Worm (Caenorhabditis elegans) whole organism, late embryonic: ENCODE data around the gene melo-3.
A peak's percentile ranks its signal among the peaks of the same experiment; 100 is the strongest.
"Not testable (repeated sequence)": the region's sequence is repeated elsewhere in the genome, so short reads cannot be mapped to it uniquely, and the experiment has no call there.

Experiments
- C38D4.7 ChIP-seq: fragments of 200-800 bp; sonication (Bioruptor generic); optimal IDR thresholded peaks from 2 replicates; lab custom pipeline; 2018; ENCODE audit warnings: mild to moderate bottlenecking, missing genetic modification characterization, moderate library complexity, missing compliant biosample characterization
- K02D7.2 ChIP-seq: sonication (generic microtip); optimal IDR thresholded peaks from 2 replicates; lab custom pipeline; 2017; ENCODE audit warnings: mild to moderate bottlenecking, missing genetic modification characterization, missing compliant biosample characterization
- K09A11.1 ChIP-seq: sonication (generic microtip); optimal IDR thresholded peaks from 2 replicates; lab custom pipeline; 2017; ENCODE audit warnings: antibody characterized with exemption, mild to moderate bottlenecking, missing genetic modification characterization, missing compliant biosample characterization; ENCODE audit not compliant: insufficient read depth
- T23F11.4 ChIP-seq: fragments of 200-800 bp; sonication (Bioruptor generic); optimal IDR thresholded peaks from 2 replicates; lab custom pipeline; 2018; ENCODE audit warnings: mild to moderate bottlenecking, missing genetic modification characterization, missing compliant biosample characterization
- Y22D7AL.16 ChIP-seq: sonication (generic microtip); optimal IDR thresholded peaks from 2 replicates; lab custom pipeline; 2016; ENCODE audit warnings: missing genetic modification characterization, missing compliant biosample characterization
- ama-1 ChIP-seq: fragments of 150-350 bp; optimal IDR thresholded peaks from 2 replicates; lab custom pipeline; 2014
- ceh-14 ChIP-seq: sonication (generic microtip); optimal IDR thresholded peaks from 2 replicates; lab custom pipeline; 2016; ENCODE audit warnings: missing genotype, missing genetic modification characterization, missing compliant biosample characterization
- ceh-18 ChIP-seq: sonication (generic microtip); optimal IDR thresholded peaks from 2 replicates; lab custom pipeline; 2016; ENCODE audit warnings: missing genetic modification characterization, missing compliant biosample characterization
- ceh-19 ChIP-seq: fragments of 200-800 bp; sonication (Bioruptor generic); optimal IDR thresholded peaks from 2 replicates; lab custom pipeline; 2018; ENCODE audit warnings: mild to moderate bottlenecking, missing genetic modification characterization, missing compliant biosample characterization
- ceh-22 ChIP-seq: sonication (generic microtip); optimal IDR thresholded peaks from 2 replicates; lab custom pipeline; 2017; ENCODE audit warnings: missing biosample characterization, missing genetic modification characterization
- ceh-30 ChIP-seq: fragments of 150-350 bp; optimal IDR thresholded peaks from 2 replicates; lab custom pipeline; 2014; ENCODE audit warnings: missing biosample characterization, missing genetic modification characterization
- ceh-48 ChIP-seq: sonication (generic microtip); optimal IDR thresholded peaks from 2 replicates; lab custom pipeline; 2016; ENCODE audit warnings: missing genetic modification characterization, inconsistent platforms, missing compliant biosample characterization
- ceh-6 ChIP-seq: fragments of 200-800 bp; sonication (Bioruptor generic); optimal IDR thresholded peaks from 2 replicates; lab custom pipeline; 2018; ENCODE audit warnings: mild to moderate bottlenecking, missing genetic modification characterization, missing compliant biosample characterization
- che-1 ChIP-seq: sonication (generic microtip); optimal IDR thresholded peaks from 2 replicates; lab custom pipeline; 2016; ENCODE audit warnings: mild to moderate bottlenecking, missing genetic modification characterization, missing compliant biosample characterization
- dmd-4 ChIP-seq: sonication (generic microtip); optimal IDR thresholded peaks from 2 replicates; lab custom pipeline; 2016; ENCODE audit warnings: borderline replicate concordance, missing genetic modification characterization, missing compliant biosample characterization
- elt-2 ChIP-seq: sonication (generic microtip); optimal IDR thresholded peaks from 2 replicates; lab custom pipeline; 2016; ENCODE audit warnings: missing genetic modification reagents, missing genetic modification characterization, missing compliant biosample characterization
- elt-4 ChIP-seq: sonication (generic microtip); optimal IDR thresholded peaks from 2 replicates; lab custom pipeline; 2016; ENCODE audit warnings: missing genetic modification characterization, missing compliant biosample characterization
- ets-4 ChIP-seq: sonication (generic microtip); optimal IDR thresholded peaks from 2 replicates; lab custom pipeline; 2016; ENCODE audit warnings: missing genetic modification characterization, missing compliant biosample characterization
- eyg-1 ChIP-seq: sonication (generic microtip); optimal IDR thresholded peaks from 2 replicates; lab custom pipeline; 2016; ENCODE audit warnings: missing genotype, missing genetic modification characterization, missing compliant biosample characterization
- fax-1 ChIP-seq: sonication (generic microtip); optimal IDR thresholded peaks from 2 replicates; lab custom pipeline; 2016; ENCODE audit warnings: missing genotype, missing genetic modification characterization, missing compliant biosample characterization
- fkh-10 ChIP-seq: fragments of 150-350 bp; optimal IDR thresholded peaks from 2 replicates; lab custom pipeline; 2014; ENCODE audit warnings: missing biosample characterization, missing genetic modification reagents, missing genetic modification characterization
- fkh-6 ChIP-seq: sonication (generic microtip); optimal IDR thresholded peaks from 2 replicates; lab custom pipeline; 2016; ENCODE audit warnings: missing genetic modification characterization, missing compliant biosample characterization
- gmeb-2 ChIP-seq: sonication (generic microtip); optimal IDR thresholded peaks from 2 replicates; lab custom pipeline; 2016; ENCODE audit warnings: missing genetic modification characterization, inconsistent platforms, missing compliant biosample characterization
- hlh-13 ChIP-seq: fragments of 200-800 bp; sonication (Bioruptor generic); optimal IDR thresholded peaks from 2 replicates; lab custom pipeline; 2018; ENCODE audit warnings: mild to moderate bottlenecking, missing genetic modification characterization, missing compliant biosample characterization
- hlh-15 ChIP-seq: sonication (generic microtip); optimal IDR thresholded peaks from 2 replicates; lab custom pipeline; 2016; ENCODE audit warnings: missing genetic modification characterization, missing compliant biosample characterization
- hlh-30 ChIP-seq: sonication (generic microtip); optimal IDR thresholded peaks from 2 replicates; lab custom pipeline; 2017; ENCODE audit warnings: antibody characterized with exemption, missing genetic modification characterization, missing compliant biosample characterization; ENCODE audit not compliant: insufficient read depth
- hlh-8 ChIP-seq: sonication (generic microtip); optimal IDR thresholded peaks from 2 replicates; lab custom pipeline; 2016; ENCODE audit warnings: missing genotype, missing genetic modification characterization, missing compliant biosample characterization
- lim-6 ChIP-seq: sonication (generic microtip); optimal IDR thresholded peaks from 2 replicates; lab custom pipeline; 2016; ENCODE audit warnings: missing genetic modification characterization, missing compliant biosample characterization
- madf-2 ChIP-seq: sonication (generic microtip); optimal IDR thresholded peaks from 2 replicates; lab custom pipeline; 2017; ENCODE audit warnings: missing genetic modification characterization, missing compliant biosample characterization
- nfya-1 ChIP-seq: sonication (generic microtip); optimal IDR thresholded peaks from 2 replicates; lab custom pipeline; 2017; ENCODE audit warnings: missing genetic modification characterization, mild to moderate bottlenecking, missing compliant biosample characterization, antibody characterized with exemption, moderate library complexity
- nhr-11 ChIP-seq: fragments of 150-350 bp; optimal IDR thresholded peaks from 2 replicates; lab custom pipeline; 2014; ENCODE audit warnings: missing biosample characterization, missing genetic modification characterization
- nhr-232 ChIP-seq: sonication (generic microtip); optimal IDR thresholded peaks from 2 replicates; lab custom pipeline; 2016; ENCODE audit warnings: missing genetic modification characterization, missing compliant biosample characterization
- npax-4 ChIP-seq: sonication (generic microtip); optimal IDR thresholded peaks from 2 replicates; lab custom pipeline; 2016; ENCODE audit warnings: missing genetic modification characterization, missing compliant biosample characterization
- odd-2 ChIP-seq: sonication (generic microtip); optimal IDR thresholded peaks from 2 replicates; lab custom pipeline; 2017; ENCODE audit warnings: antibody characterized with exemption, mild to moderate bottlenecking, missing genetic modification characterization, missing compliant biosample characterization
- pag-3 ChIP-seq: sonication (generic microtip); optimal IDR thresholded peaks from 2 replicates; lab custom pipeline; 2016; ENCODE audit warnings: missing compliant biosample characterization, missing genetic modification characterization, borderline replicate concordance
- pqm-1 ChIP-seq: sonication (generic microtip); optimal IDR thresholded peaks from 2 replicates; lab custom pipeline; 2016; ENCODE audit warnings: missing genetic modification characterization, missing compliant biosample characterization
- pros-1 ChIP-seq: fragments of 150-350 bp; optimal IDR thresholded peaks from 2 replicates; lab custom pipeline; 2014; ENCODE audit warnings: missing biosample characterization, missing genetic modification reagents, missing genetic modification characterization
- ref-2 ChIP-seq: sonication (generic microtip); optimal IDR thresholded peaks from 2 replicates; lab custom pipeline; 2016; ENCODE audit warnings: missing genetic modification characterization, missing compliant biosample characterization
- rnt-1 ChIP-seq: sonication (generic microtip); optimal IDR thresholded peaks from 2 replicates; lab custom pipeline; 2016; ENCODE audit warnings: missing genetic modification characterization, missing compliant biosample characterization
- sox-4 ChIP-seq: sonication (generic microtip); optimal IDR thresholded peaks from 2 replicates; lab custom pipeline; 2017; ENCODE audit warnings: mild to moderate bottlenecking, missing genetic modification characterization, inconsistent platforms, missing compliant biosample characterization
- syd-9 ChIP-seq: sonication (generic microtip); optimal IDR thresholded peaks from 2 replicates; lab custom pipeline; 2016; ENCODE audit warnings: mild to moderate bottlenecking, missing genetic modification characterization, moderate library complexity, missing compliant biosample characterization
- tbx-2 ChIP-seq: sonication (generic microtip); optimal IDR thresholded peaks from 2 replicates; lab custom pipeline; 2016; ENCODE audit warnings: missing genetic modification characterization, missing compliant biosample characterization
- tbx-7 ChIP-seq: sonication (generic microtip); optimal IDR thresholded peaks from 2 replicates; lab custom pipeline; 2016; ENCODE audit warnings: missing genotype, missing genetic modification characterization, missing compliant biosample characterization
- ttx-3 ChIP-seq: sonication (generic microtip); optimal IDR thresholded peaks from 2 replicates; lab custom pipeline; 2016; ENCODE audit warnings: missing genetic modification reagents, missing genetic modification characterization, missing compliant biosample characterization
- unc-3 ChIP-seq, 2 experiments: fragments of 200-800 bp in 1 of 2; sonication (Bioruptor generic) in 1 of 2; sonication (generic microtip) in 1 of 2; conservative IDR thresholded peaks in 1 of 2; optimal IDR thresholded peaks in 1 of 2; 2 replicates each; pipeline versions ENCODE4 v1.3.6 to Lab custom; 2016 to 2022; ENCODE audit warnings: missing compliant biosample characterization in 2 of 2, missing genetic modification characterization in 2 of 2, missing genetic modification reagents in 1 of 2
- unc-42 ChIP-seq: sonication (generic microtip); optimal IDR thresholded peaks from 2 replicates; lab custom pipeline; 2016; ENCODE audit warnings: missing genotype, missing genetic modification characterization, missing compliant biosample characterization
- unc-55 ChIP-seq: sonication (generic microtip); optimal IDR thresholded peaks from 2 replicates; lab custom pipeline; 2017; ENCODE audit warnings: missing biosample characterization, missing genetic modification reagents, missing genetic modification characterization
- unc-86 ChIP-seq: sonication (generic microtip); optimal IDR thresholded peaks from 2 replicates; lab custom pipeline; 2016; ENCODE audit warnings: missing genetic modification characterization, missing compliant biosample characterization
- zip-5 ChIP-seq: sonication (generic microtip); optimal IDR thresholded peaks from 2 replicates; lab custom pipeline; 2016; ENCODE audit warnings: missing genetic modification characterization, missing compliant biosample characterization
- ztf-16 ChIP-seq: sonication (generic microtip); optimal IDR thresholded peaks from 2 replicates; lab custom pipeline; 2017; ENCODE audit warnings: missing genetic modification characterization, missing compliant biosample characterization

Gene melo-3

DNA sequence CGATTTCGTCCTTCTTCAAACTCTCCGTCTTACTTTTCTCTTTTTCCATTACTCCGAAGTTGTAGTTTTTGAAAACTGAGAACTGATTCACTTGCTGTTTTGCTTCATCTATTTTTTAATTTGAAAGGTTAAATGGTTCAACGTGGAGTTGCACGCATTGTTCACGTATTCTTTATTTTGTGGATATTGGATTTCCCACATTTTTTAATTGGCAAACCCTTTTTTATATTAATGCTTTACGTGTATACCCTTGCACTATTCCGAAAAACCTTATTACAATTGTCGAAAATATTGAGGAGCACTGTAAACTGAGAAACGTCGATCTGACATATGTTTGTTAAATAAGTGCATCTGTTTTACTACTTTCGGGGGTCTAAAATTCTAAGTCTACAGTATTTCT, at the start of gene melo-3:
TSS of gene melo-3 (minus strand) at position 101 of the 400 bp plus-strand sequence.
- TF ChIP-seq ztf-16, hlh-15, ref-2 (tag; lab: Kevin White, UChicago): not testable (repeated sequence)

DNA sequence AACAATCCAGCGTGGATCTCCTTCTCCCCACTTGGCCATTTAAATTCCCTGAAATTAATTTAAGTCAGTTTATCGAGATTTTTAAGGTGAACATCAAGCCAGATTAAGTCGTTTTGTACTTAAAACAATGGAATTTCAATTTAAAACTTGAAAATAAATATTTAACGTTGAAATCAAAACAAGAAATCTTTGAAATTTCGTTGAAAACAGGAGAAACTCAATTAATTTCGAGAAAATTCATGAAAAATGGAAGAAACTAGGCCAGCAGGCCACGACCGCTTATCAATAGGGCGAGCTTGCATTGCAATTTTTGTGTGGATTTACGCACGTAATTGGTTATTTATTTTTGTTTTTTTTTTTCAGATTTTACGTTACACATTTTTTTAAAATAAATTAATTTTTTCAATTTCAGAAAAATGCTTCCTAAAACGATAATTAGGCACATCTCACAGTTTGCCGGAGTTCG, 48.7 kb upstream of the melo-3 start, which contains the start of the genes ahsa-1 and C01G10.7:
TSS of gene ahsa-1 (minus strand) at position 51 of the 466 bp plus-strand sequence.
TSS of gene C01G10.7 (plus strand) at position 413 of the 466 bp plus-strand sequence.
- peak; percentile 21 for TF ChIP-seq ceh-19
- no peak for TF ChIP-seq odd-2 (tag; lab: Kevin White, UChicago)
- TF ChIP-seq eyg-1 (tag; lab: Kevin White, UChicago), result peak; percentile 66
- no peak for TF ChIP-seq nhr-232
- peak; percentile 98 for TF ChIP-seq unc-42 (tag; lab: Kevin White, UChicago)
- TF ChIP-seq rnt-1, result peak; percentile 80
- peak; percentile 93 for TF ChIP-seq pqm-1 (tag; lab: Kevin White, UChicago)
- TF ChIP-seq syd-9 (tag; lab: Kevin White, UChicago), result peak; percentile 10
- TF ChIP-seq T23F11.4 (GFP tag; lab: Kevin White, UChicago), result no peak
- peak; percentile 40; the same call in 1 of the 2 replicates for TF ChIP-seq unc-3 (GFP tag; conservative IDR thresholded peaks at IDR 0.05; lab: Robert Waterston, UW)
- TF ChIP-seq unc-3 (tag; optimal IDR thresholded peaks at IDR 0.05; lab: Kevin White, UChicago), result peak; percentile 0
- TF ChIP-seq fax-1 (tag; lab: Kevin White, UChicago), result peak; percentile 67
- no peak for TF ChIP-seq elt-4 (tag; lab: Kevin White, UChicago)
- TF ChIP-seq hlh-13 (GFP tag; lab: Kevin White, UChicago), result peak; percentile 28
- peak; percentile 83 for TF ChIP-seq nfya-1 (tag; lab: Kevin White, UChicago)
- TF ChIP-seq ama-1 (lab: Kevin White, UChicago), result no peak
- TF ChIP-seq unc-86 (tag; lab: Kevin White, UChicago), result peak; percentile 72
- TF ChIP-seq ztf-16 (tag; lab: Kevin White, UChicago), result peak; percentile 70
- no peak for TF ChIP-seq che-1 (tag; lab: Kevin White, UChicago)
- peak; percentile 89 for TF ChIP-seq lim-6 (tag; lab: Kevin White, UChicago)
- TF ChIP-seq ceh-48, result peak; percentile 29
- TF ChIP-seq madf-2, result peak; percentile 35
- TF ChIP-seq ceh-6 (GFP tag; lab: Kevin White, UChicago), result no peak
- peak; percentile 67 for TF ChIP-seq ceh-30 (tag; lab: Kevin White, UChicago)
- peak; percentile 94 for TF ChIP-seq ceh-14
- no peak for TF ChIP-seq unc-55 (GFP tag; lab: Kevin White, UChicago)
- TF ChIP-seq ref-2 (tag; lab: Kevin White, UChicago), result peak; percentile 84
- no peak for TF ChIP-seq ceh-22
- peak; percentile 86 for TF ChIP-seq hlh-8
- no peak for TF ChIP-seq C38D4.7 (GFP tag; lab: Kevin White, UChicago)
- no peak for TF ChIP-seq dmd-4 (tag; lab: Kevin White, UChicago)
- TF ChIP-seq ets-4, result peak; percentile 97
- peak; percentile 92 for TF ChIP-seq tbx-7 (tag; lab: Kevin White, UChicago)
- peak; percentile 76 for TF ChIP-seq zip-5
- no peak for TF ChIP-seq npax-4 (tag; lab: Kevin White, UChicago)
- TF ChIP-seq fkh-10 (GFP tag; lab: Kevin White, UChicago), result no peak
- TF ChIP-seq sox-4 (tag; lab: Kevin White, UChicago), result no peak
- TF ChIP-seq tbx-2, result peak; percentile 96
- TF ChIP-seq fkh-6 (tag; lab: Kevin White, UChicago), result peak; percentile 62
- TF ChIP-seq ttx-3, result peak; percentile 63
- TF ChIP-seq elt-2 (tag; lab: Kevin White, UChicago), result peak; percentile 76
- no peak for TF ChIP-seq Y22D7AL.16
- TF ChIP-seq gmeb-2, result peak; percentile 15
- peak; percentile 81 for TF ChIP-seq ceh-18
- no peak for TF ChIP-seq K02D7.2 (tag; lab: Kevin White, UChicago)
- no peak for TF ChIP-seq pros-1 (tag; lab: Kevin White, UChicago)
- TF ChIP-seq pag-3 (tag; lab: Kevin White, UChicago), result no peak
- TF ChIP-seq nhr-11, result no peak
- TF ChIP-seq hlh-30 (tag; lab: Kevin White, UChicago), result no peak
- no peak for TF ChIP-seq K09A11.1 (tag; lab: Kevin White, UChicago)
